Fruit fly (Drosophila melanogaster) Kc167 (cell line): ENCODE results near the gene CG10211.

Experiments used
- Myc ChIP-seq: fragments of >200 bp; optimal IDR thresholded peaks from 2 replicates; lab custom pipeline; 2017; ENCODE audit warnings: missing external identifiers
- h ChIP-seq: fragments of >200 bp; optimal IDR thresholded peaks from 3 replicates; lab custom pipeline; 2018; ENCODE audit warnings: missing external identifiers

- TF ChIP-seq Myc (lab: Kevin White, UChicago) (no peak), h (lab: Kevin White, UChicago) (no peak)
Measured at dm6 chr2L:18561522-18562119, 44.3 kb downstream of the CG10211 start.
